Worm (Caenorhabditis elegans) whole organism, early embryonic: ENCODE results near the gene txt-1.

ENCODE experiments used
- B0310.2 ChIP-seq: sonication (generic microtip); optimal IDR thresholded peaks from 2 replicates; lab custom pipeline; 2016; ENCODE audit warnings: mild to moderate bottlenecking, missing genetic modification characterization, missing compliant biosample characterization
- F13C5.2 ChIP-seq: sonication (generic microtip); optimal IDR thresholded peaks from 2 replicates; lab custom pipeline; 2017; ENCODE audit warnings: mild to moderate bottlenecking, missing genetic modification characterization, inconsistent platforms, missing compliant biosample characterization
- aly-1 ChIP-seq: sonication (generic microtip); optimal IDR thresholded peaks from 2 replicates; lab custom pipeline; 2016; ENCODE audit warnings: missing genetic modification characterization, missing compliant biosample characterization
- ama-1 ChIP-seq: fragments of 150-350 bp; optimal IDR thresholded peaks from 2 replicates; lab custom pipeline; 2014
- ceh-13 ChIP-seq: fragments of 200-800 bp; sonication (Bioruptor generic); optimal IDR thresholded peaks from 2 replicates; lab custom pipeline; 2018; ENCODE audit warnings: mild to moderate bottlenecking, missing genetic modification characterization, missing compliant biosample characterization
- flt-1 ChIP-seq: fragments of 200-800 bp; sonication (Bioruptor generic); IDR thresholded peaks from 2 replicates; pipeline ENCODE4 v1.3.6; 2022; ENCODE audit warnings: missing genetic modification characterization, missing compliant biosample characterization
- hmbx-1 ChIP-seq: sonication (generic microtip); optimal IDR thresholded peaks from 2 replicates; lab custom pipeline; 2016; ENCODE audit warnings: mild to moderate bottlenecking, missing genetic modification characterization, missing compliant biosample characterization
- hmg-4 ChIP-seq: fragments of 200-800 bp; sonication (Bioruptor generic); optimal IDR thresholded peaks from 2 replicates; lab custom pipeline; 2018; ENCODE audit warnings: mild to moderate bottlenecking, missing genetic modification characterization, missing compliant biosample characterization
- hnd-1 ChIP-seq: sonication (generic microtip); optimal IDR thresholded peaks from 2 replicates; lab custom pipeline; 2016; ENCODE audit warnings: missing genetic modification characterization, missing compliant biosample characterization
- scrt-1 ChIP-seq: fragments of 200-800 bp; sonication (Bioruptor generic); IDR thresholded peaks from 2 replicates; pipeline ENCODE4 v1.3.6; 2022; ENCODE audit warnings: missing genetic modification characterization, missing compliant biosample characterization
- sea-1 ChIP-seq: fragments of 200-800 bp; sonication (Bioruptor generic); conservative IDR thresholded peaks from 2 replicates; pipeline ENCODE4 v1.3.6; 2022; ENCODE audit warnings: missing genetic modification characterization, missing compliant biosample characterization
- tbx-11 ChIP-seq: fragments of 200-800 bp; sonication (Bioruptor generic); IDR thresholded peaks from 2 replicates; pipeline ENCODE4 v1.3.6; 2022; ENCODE audit warnings: missing genetic modification characterization, missing compliant biosample characterization
- tbx-37 ChIP-seq: fragments of 200-800 bp; sonication (Bioruptor generic); conservative IDR thresholded peaks from 2 replicates; pipeline ENCODE4 v1.3.6; 2022; ENCODE audit warnings: missing genetic modification reagents, missing genetic modification characterization, missing compliant biosample characterization
- tra-4 ChIP-seq: sonication (generic microtip); optimal IDR thresholded peaks from 2 replicates; lab custom pipeline; 2017; ENCODE audit warnings: missing genetic modification characterization, missing compliant biosample characterization

DNA sequence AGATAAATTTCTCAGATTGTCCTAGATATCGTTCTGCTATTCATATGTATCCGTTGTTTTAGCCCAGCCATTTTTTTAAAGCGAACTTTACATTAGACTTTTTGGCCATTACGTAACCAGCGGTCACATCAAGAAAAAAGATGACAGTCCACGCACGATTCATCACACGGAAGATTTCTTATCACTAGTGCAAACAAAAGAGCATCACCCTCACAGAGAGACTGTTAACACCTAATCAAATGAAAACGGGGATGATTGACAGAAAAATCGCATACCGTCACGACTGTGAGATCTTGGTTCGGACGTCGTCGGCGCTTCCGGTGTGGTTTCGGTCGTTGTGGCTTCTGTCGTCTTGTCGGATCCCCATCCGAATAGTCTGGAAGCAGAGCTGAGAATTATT lies 29.3 kb upstream of the txt-1 start:
- TF ChIP-seq ama-1 (lab: Kevin White, UChicago) (no peak), hmg-4 (GFP tag; lab: Kevin White, UChicago) (no peak), flt-1 (GFP tag; lab: Robert Waterston, UW) (no peak), tbx-11 (no peak), B0310.2 (no peak), tbx-37 (GFP tag; lab: Robert Waterston, UW) (no peak), hmbx-1 (tag; lab: Kevin White, UChicago) (no peak), aly-1 (no peak), tra-4 (tag; lab: Kevin White, UChicago) (no peak), scrt-1 (GFP tag; lab: Robert Waterston, UW) (no peak), hnd-1 (tag; lab: Kevin White, UChicago) (no peak), ceh-13 (no peak), sea-1 (GFP tag; lab: Robert Waterston, UW) (no peak), F13C5.2 (tag; lab: Kevin White, UChicago) (no peak)
